Worm (Caenorhabditis elegans) whole organism, dauer: ENCODE results near the gene C43H6.6.

Experiments
- unc-62 ChIP-seq: sonication (generic microtip); optimal IDR thresholded peaks from 2 replicates; lab custom pipeline; 2017; ENCODE audit warnings: missing biosample characterization, missing genetic modification reagents, missing genetic modification characterization

Gene C43H6.6

ce11 chrX:2394983-2395382 is at the start of gene C43H6.6:
Gene C43H6.6 (plus strand): TSS chrX:2395283.
- TF ChIP-seq unc-62 (GFP tag; lab: Kevin White, UChicago), result no peak

DNA sequence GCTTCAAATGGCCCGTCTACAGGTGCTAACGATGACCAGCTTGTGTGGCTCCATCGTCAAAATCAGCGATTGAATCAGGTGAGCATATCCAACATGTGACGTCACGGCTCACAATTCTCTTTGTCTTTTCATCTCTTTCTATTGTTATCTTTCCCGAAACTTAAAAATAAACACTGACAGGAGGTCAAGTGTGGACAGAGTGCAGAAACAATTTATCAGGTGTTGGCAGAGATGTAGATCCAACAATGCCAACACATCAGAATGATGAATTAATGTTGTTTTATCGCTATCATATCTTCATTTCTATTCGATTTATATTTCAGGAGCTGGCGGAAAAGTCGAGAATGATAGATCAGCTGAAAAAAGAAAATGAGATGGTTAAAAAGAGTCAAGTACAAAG is 47.1 kb upstream of the C43H6.6 start:
- TF ChIP-seq unc-62 (GFP tag; lab: Kevin White, UChicago), result no peak

- TF ChIP-seq unc-62 (GFP tag; lab: Kevin White, UChicago), result no peak
These were observed 42.2 kb upstream of the C43H6.6 start for ce11 chrX:2352929-2353328.

DNA sequence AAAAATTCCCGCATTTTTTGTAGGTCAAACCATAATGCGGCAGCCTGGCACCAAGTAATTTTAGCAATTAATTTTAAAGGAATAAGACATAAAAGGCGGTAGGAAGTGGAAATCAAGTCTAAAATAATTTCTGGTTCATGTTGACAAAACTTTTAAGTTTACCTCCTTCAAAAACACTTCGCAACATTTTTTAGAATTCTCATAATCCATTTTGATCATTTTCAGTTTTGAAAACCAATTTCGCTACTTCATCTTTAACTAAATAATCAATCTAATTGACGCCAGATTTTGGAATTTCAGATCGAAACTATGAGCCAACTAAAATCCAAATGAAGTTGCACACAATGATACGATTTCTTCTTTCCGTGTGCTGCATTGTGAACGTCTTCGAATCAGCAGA is 35.3 kb upstream of the C43H6.6 start, which contains the start of gene lgc-40:
TSS of gene lgc-40 (plus strand) at position 301 of the 400 bp plus-strand sequence.
- no peak for TF ChIP-seq unc-62 (GFP tag; lab: Kevin White, UChicago)

ce11 chrX:2362872-2363271 is 32.2 kb upstream of the C43H6.6 start:
- TF ChIP-seq unc-62 (GFP tag; lab: Kevin White, UChicago), result no peak

DNA sequence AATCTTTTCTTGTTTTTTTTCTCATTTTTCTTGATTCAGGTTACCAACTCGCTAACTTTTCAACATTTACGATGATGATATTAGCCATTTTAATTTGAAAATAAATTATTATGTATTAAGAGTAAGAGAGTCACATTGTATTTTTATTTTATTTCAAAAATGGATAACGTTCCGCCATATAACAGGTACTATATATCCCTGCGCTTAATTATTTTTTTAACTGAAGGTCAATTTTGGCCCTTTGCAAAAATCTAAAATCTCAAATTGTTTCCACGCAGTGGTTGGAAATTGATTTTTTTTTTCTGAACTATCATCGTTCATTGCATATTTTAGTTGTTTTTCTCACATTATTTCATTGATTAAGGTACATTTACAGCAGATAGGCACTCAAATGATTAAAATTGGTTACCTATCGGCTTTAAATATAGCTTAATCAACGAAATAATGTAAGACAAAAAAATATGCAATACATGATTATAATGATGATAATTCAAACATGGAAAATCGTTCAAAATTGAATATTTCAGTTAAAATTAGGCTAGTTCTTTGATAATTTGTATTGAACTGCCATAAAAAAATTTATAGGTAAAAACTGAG is 30.3 kb upstream of the C43H6.6 start:
- no peak for TF ChIP-seq unc-62 (GFP tag; lab: Kevin White, UChicago)

DNA sequence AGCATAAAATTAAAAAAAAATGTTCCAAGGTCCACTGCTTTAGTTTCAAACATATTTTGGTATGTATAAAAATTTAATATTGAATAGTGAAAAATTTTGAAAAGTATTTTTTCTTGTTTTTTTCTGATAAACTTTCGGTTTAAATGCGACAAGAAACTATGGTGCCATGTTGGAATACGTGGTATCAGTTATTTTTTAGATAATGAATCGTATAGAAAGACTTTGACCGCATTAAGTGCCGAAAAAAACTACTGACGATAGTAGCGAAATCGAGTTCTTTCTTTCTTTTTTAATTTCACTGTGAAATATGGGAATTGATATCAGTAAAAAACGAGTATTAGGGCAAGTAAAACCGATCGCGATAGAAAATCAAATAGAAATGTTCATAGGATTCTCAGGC is 29.2 kb upstream of the C43H6.6 start, which contains the start of gene T24D8.6:
TSS of gene T24D8.6 (minus strand) at position 101 of the 400 bp plus-strand sequence.
- TF ChIP-seq unc-62 (GFP tag; lab: Kevin White, UChicago), result no peak

DNA sequence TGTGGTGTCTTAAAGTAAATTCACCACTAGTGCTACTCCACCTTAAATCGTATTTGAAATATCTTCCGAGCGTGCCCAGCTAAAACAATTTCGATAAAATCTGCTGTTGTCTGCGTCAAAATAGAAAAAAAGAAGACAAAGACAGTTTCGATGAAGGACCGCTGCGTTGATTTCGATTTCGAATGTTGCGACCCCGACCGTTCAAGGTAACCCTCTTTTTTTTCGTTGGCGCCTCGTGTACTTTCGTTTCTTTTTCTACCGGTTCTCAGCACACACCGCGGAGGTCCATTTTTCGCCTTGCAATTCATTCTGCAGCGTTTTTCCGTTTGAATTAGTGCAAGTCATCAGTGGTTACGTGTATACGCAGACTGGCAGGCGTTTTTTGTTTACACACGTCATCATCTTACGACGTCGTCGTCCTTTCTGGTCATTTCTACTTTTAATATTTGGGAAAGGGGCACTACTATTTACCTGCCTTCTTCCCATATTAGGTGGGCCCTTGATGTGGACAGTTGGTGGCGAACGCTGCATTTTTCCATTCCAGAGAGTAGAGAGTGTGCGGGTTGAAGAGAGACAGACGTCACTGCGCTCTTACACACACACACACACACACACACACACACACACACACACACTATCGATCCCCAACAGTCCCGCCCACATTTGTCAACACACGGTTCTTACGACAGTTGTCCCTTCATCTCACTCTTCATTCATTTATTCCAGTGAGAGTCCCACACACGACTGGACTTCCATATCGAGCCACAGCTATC is 26.9 kb upstream of the C43H6.6 start:
- TF ChIP-seq unc-62 (GFP tag; lab: Kevin White, UChicago), result no peak

DNA sequence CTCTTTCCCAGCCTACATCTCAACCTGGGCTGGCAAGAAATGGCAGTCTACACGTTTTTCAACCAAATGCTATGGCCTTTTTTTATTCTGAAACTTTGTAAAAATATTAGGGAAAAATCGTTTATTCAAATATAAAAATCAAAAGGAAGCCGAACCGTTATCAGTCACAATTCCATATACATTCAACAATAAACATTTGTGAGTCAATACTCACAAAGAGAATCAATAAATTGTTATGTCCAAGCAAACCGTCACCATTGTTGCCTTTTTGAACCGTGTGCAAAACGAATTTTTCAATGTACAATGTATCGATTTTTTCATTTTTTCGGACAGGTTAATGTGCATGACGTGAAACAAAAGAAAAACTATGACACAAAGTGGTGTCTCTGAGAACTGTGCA is 26.0 kb upstream of the C43H6.6 start:
- TF ChIP-seq unc-62 (GFP tag; lab: Kevin White, UChicago), result no peak

DNA sequence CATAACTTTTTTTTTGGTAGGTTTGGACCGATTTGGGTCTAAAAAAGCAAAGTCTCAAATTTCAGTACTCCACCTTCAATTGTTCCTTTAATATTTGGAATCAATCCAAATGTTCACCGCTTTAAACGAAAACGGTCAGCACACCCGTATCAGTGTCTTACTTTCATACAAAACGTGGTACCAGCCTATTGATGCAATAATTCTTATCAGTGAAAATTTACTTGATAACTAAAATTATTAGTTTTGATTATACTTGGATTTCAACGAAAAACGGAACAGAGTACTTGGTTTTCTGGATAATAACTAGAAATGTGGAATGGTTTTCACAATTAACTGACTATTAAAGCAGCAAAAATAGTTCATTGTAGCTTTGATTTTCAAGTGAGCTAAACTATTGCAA is 24.4 kb upstream of the C43H6.6 start:
- no peak for TF ChIP-seq unc-62 (GFP tag; lab: Kevin White, UChicago)

DNA sequence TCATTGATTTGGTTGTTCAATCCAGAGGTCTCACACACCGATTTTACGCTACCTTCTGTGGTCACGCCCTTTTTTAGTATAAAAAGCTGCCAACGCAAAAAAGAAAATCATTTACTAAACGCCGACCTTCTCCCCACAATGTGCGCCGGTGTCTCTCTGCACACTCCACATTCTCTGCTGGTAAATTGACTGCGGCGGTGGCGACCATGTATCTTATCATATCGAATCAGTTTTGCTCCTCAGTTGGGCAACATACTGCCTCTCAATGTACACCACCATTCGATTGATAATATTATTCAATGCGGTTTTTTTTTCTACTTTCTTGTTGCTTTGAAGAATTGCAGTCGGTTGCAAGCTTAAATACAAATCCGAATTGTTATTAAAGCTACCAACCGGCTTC is 22.9 kb upstream of the C43H6.6 start:
- no peak for TF ChIP-seq unc-62 (GFP tag; lab: Kevin White, UChicago)

- no peak for TF ChIP-seq unc-62 (GFP tag; lab: Kevin White, UChicago)
These were observed 19.6 kb upstream of the C43H6.6 start, which contains the start of gene F47G3.3 for ce11 chrX:2375300-2376035. Gene F47G3.3 (plus strand): TSS chrX:2375985.

DNA sequence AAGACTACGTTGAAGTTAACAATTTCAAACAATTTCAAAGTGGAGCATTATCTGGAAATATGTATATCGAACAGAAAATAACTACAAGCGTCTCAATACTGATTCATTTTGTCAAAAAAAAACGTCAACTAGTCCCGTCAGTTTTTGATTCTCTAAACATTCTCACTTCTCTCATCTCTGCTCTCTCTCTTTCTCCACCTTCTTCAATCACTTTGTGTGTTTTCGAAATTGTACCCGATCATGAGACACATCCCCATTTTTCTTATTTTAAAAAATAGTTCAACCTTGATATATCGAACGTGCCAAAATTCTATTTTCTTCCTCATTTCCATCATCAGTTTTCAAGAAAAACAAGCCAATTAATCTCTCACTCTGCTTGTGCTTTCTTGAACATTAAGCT is 14.3 kb upstream of the C43H6.6 start:
- TF ChIP-seq unc-62 (GFP tag; lab: Kevin White, UChicago), result no peak

DNA sequence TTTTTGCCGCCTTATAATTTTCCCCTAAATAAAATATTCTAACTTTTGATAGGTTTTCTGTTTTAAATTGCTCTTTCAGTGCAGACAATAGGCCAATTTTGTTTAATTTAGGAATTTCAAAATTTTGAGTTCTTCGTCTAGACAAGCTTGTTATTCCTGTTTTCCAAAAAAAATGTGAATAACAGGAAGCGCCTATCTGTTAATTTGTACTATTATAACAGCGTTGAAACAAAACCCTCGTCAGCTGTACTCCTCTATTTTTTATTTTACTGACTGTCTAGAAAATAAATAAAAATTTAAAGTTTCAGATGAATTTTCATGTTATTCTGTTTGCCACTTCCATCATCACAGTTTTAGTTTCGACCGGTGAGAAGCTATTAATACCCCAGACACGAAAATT is 13.8 kb upstream of the C43H6.6 start, which contains the start of gene F47G3.4:
TSS of gene F47G3.4 (plus strand) at position 301 of the 400 bp plus-strand sequence.
- TF ChIP-seq unc-62 (GFP tag; lab: Kevin White, UChicago), result no peak

DNA sequence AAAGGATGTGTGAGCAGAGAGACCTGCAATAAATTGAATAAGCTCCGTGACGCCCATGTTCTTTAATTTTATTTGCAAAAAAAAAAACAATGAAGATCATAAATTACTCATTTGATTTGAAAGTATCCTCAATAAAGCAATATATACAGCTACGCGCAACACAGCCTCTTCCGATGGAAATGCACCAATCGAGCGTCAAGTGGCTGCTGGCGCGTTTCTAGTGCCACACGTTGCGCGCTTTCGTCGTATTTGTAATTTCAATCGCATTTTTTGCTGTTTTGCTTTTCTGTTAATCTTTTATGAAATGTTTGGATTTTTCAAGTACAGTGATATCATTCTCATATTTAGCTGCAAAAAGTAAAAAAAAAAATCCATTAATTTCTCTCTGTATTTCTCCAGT is 12.9 kb upstream of the C43H6.6 start:
- TF ChIP-seq unc-62 (GFP tag; lab: Kevin White, UChicago), result no peak

ce11 chrX:2385453-2385852 is 9.6 kb upstream of the C43H6.6 start, which contains the start of gene F47G3.1:
Gene F47G3.1 (plus strand): TSS chrX:2385753.
- no peak for TF ChIP-seq unc-62 (GFP tag; lab: Kevin White, UChicago)
